Fruit fly (Drosophila melanogaster): ENCODE measurements around the gene alpha-Man-IIa.

The alpha-Man-IIa gene

dm6 chr3R:9459385-9460285, 47.3 kb downstream of the alpha-Man-IIa start (continued):
- peak; percentile 66 for TF ChIP-seq lz (GFP tag; optimal IDR thresholded peaks at IDR 0.05)
- no peak for TF ChIP-seq CG8319 (GFP tag; optimal IDR thresholded peaks at IDR 0.05)
- TF ChIP-seq Eip93F (GFP tag; optimal IDR thresholded peaks at IDR 0.05), result no peak
- peak; percentile 51 for TF ChIP-seq Met (GFP tag; optimal IDR thresholded peaks at IDR 0.05)
- TF ChIP-seq ss (GFP tag; optimal IDR thresholded peaks at IDR 0.05), result peak in 1 of 2 experiments; percentile 26
- TF ChIP-seq CG8119 (GFP tag; IDR thresholded peaks at IDR 0.05), result peak; percentile 42; the same call in 1 of the 3 replicates
- no peak for TF ChIP-seq Lpt (GFP tag; optimal IDR thresholded peaks at IDR 0.05)
- peak; percentile 82 for TF ChIP-seq Eip78C (GFP tag)
- peak; percentile 48 for TF ChIP-seq CG6792 (GFP tag; optimal IDR thresholded peaks at IDR 0.05)
- peak; percentile 40 for TF ChIP-seq CG31627 (GFP tag; optimal IDR thresholded peaks at IDR 0.05)
- TF ChIP-seq Sox14 (GFP tag; optimal IDR thresholded peaks at IDR 0.05), result peak; percentile 43
- TF ChIP-seq CG1621 (tag; optimal IDR thresholded peaks at IDR 0.05), result no peak
- peak; percentile 11 for TF ChIP-seq Sox15 (GFP tag; optimal IDR thresholded peaks at IDR 0.05)
- TF ChIP-seq CG10631 (GFP tag; optimal IDR thresholded peaks at IDR 0.05), result peak; percentile 34
- TF ChIP-seq CG34406 (GFP tag; optimal IDR thresholded peaks at IDR 0.05), result peak; percentile 16
- peak; percentile 27 for TF ChIP-seq Blimp-1 (GFP tag; optimal IDR thresholded peaks at IDR 0.05)
- TF ChIP-seq dac (GFP tag; optimal IDR thresholded peaks at IDR 0.05), result no peak
- TF ChIP-seq Sox102F (GFP tag; optimal IDR thresholded peaks at IDR 0.05), result peak; percentile 48
- TF ChIP-seq net (GFP tag; optimal IDR thresholded peaks at IDR 0.05), result peak; percentile 15
- TF ChIP-seq CG15336 (GFP tag; IDR thresholded peaks at IDR 0.05), result no peak
- peak; percentile 55 for TF ChIP-seq achi (GFP tag; optimal IDR thresholded peaks at IDR 0.05)
- TF ChIP-seq CG3032 (tag; optimal IDR thresholded peaks at IDR 0.05), result no peak
- peak; percentile 63 for TF ChIP-seq CG6808 (GFP tag; optimal IDR thresholded peaks at IDR 0.05)
- TF ChIP-seq vri (GFP tag; optimal IDR thresholded peaks at IDR 0.05), result peak; percentile 24
- no peak for TF ChIP-seq CG6854 (GFP tag; optimal IDR thresholded peaks at IDR 0.05)

- no peak for TF ChIP-seq dsx (GFP tag; optimal IDR thresholded peaks at IDR 0.05; ENCODE audit: poor library complexity, severe bottlenecking)
- no peak for TF ChIP-seq CG31627 (GFP tag; optimal IDR thresholded peaks at IDR 0.05)
- TF ChIP-seq lz (GFP tag; optimal IDR thresholded peaks at IDR 0.05), result no peak
- TF ChIP-seq CG6808 (GFP tag; optimal IDR thresholded peaks at IDR 0.05), result no peak
- TF ChIP-seq dac (GFP tag; optimal IDR thresholded peaks at IDR 0.05), result no peak
These were observed 48.3 kb downstream of the alpha-Man-IIa start, which contains the start of gene GstZ2 for dm6 chr3R:9460488-9461150. Gene GstZ2, minus strand, starts transcription at chr3R:9460652.
